Fruit fly (Drosophila melanogaster): ENCODE results near the gene CG17490.

CG17490 gene

DNA sequence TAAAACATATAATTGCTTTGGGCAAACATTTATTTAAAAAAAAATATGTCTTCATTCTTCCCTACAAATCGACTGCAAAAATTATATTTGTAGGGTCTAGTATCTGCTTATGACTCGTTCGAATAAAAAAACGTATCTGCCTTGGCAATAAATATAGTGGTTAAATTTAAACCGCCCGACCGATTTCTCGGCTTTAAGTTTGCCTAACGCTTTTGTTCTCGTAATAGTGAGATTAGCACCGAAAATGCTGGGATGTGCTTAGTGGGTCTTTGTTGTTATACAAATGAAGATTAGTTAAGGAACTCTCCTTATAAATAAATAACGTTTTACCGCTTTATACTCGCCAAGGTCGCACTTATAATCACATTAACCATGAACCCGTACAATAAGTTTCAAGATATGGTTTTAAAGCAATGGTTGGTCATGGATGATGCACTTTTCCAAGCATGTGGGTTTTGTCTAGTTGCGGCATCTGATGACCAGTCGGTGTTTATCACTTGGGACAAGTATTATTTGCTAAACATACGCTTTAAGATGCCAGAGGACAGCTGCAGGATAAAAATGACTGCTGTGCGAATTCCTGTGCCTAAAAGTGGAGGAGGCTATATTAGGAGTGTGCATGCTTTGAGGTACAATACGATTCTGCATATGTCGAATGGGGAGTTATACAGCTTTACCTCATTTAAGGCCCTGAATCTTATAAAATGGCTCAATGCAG lies 631 bp downstream of the CG17490 start (continued):
- TF ChIP-seq Jarid2 (GFP tag; optimal IDR thresholded peaks at IDR 0.05) (no peak), crol (GFP tag; IDR thresholded peaks at IDR 0.05) (no peak), h (optimal IDR thresholded peaks at IDR 0.05) (no peak), Nf-YC (tag; optimal IDR thresholded peaks at IDR 0.05) (no peak), row (GFP tag; IDR thresholded peaks at IDR 0.05) (peak; percentile 70), CG7928 (GFP tag; optimal IDR thresholded peaks at IDR 0.05) (no peak), Ets65A (GFP tag) (peak; percentile 91), kay (GFP tag; optimal IDR thresholded peaks at IDR 0.05) (no peak), CG16779 (GFP tag; IDR thresholded peaks at IDR 0.05) (no peak), CG10959 (GFP tag; IDR thresholded peaks at IDR 0.05) (no peak), MESR4 (GFP tag; optimal IDR thresholded peaks at IDR 0.05) (peak; percentile 76), tio (GFP tag; optimal IDR thresholded peaks at IDR 0.05) (no peak), fu2 (GFP tag; optimal IDR thresholded peaks at IDR 0.05) (no peak), CG2120 (GFP tag; optimal IDR thresholded peaks at IDR 0.05) (no peak), Taf1 (GFP tag; IDR thresholded peaks at IDR 0.05) (no peak), CG15011 (GFP tag; optimal IDR thresholded peaks at IDR 0.05) (no peak), danr (GFP tag; IDR thresholded peaks at IDR 0.05) (no peak), CG15696 (tag; optimal IDR thresholded peaks at IDR 0.05) (no peak), CG9932 (GFP tag; IDR thresholded peaks at IDR 0.05) (no peak), CG6272 (GFP tag; IDR thresholded peaks at IDR 0.05) (no peak), inv (GFP tag; IDR thresholded peaks at IDR 0.05; ENCODE audit: partially characterized antibody) (no peak), NfI (GFP tag; optimal IDR thresholded peaks at IDR 0.05) (no peak), cas (GFP tag; IDR thresholded peaks at IDR 0.05) (no peak), Scr (GFP tag; IDR thresholded peaks at IDR 0.05; ENCODE audit: partially characterized antibody) (no peak), bcd (GFP tag; optimal IDR thresholded peaks at IDR 0.05) (no peak), Opbp (GFP tag; IDR thresholded peaks at IDR 0.05; ENCODE audit: partially characterized antibody) (no peak), CG5953 (GFP tag; IDR thresholded peaks at IDR 0.05) (no peak), Max (GFP tag; optimal IDR thresholded peaks at IDR 0.05) (no peak), MBD-R2 (GFP tag; IDR thresholded peaks at IDR 0.05) (peak; percentile 40), CG12769 (tag; optimal IDR thresholded peaks at IDR 0.05) (no peak), CG7357 (GFP tag; IDR thresholded peaks at IDR 0.05) (peak; percentile 97), Oaz (GFP tag; IDR thresholded peaks at IDR 0.05) (no peak), pfk (GFP tag; optimal IDR thresholded peaks at IDR 0.05) (peak; percentile 71), nmo (GFP tag; optimal IDR thresholded peaks at IDR 0.05) (peak; percentile 41), gfzf (GFP tag; optimal IDR thresholded peaks at IDR 0.05) (peak; percentile 52), CG2116 (GFP tag; optimal IDR thresholded peaks at IDR 0.05) (no peak), CG10366 (GFP tag; IDR thresholded peaks at IDR 0.05) (no peak), CG3407 (GFP tag; optimal IDR thresholded peaks at IDR 0.05) (no peak), mld (GFP tag; IDR thresholded peaks at IDR 0.05; ENCODE audit: partially characterized antibody) (no peak), CG3995 (GFP tag; optimal IDR thresholded peaks at IDR 0.05) (peak; percentile 51), chm (GFP tag; IDR thresholded peaks at IDR 0.05) (no peak), sd (tag; optimal IDR thresholded peaks at IDR 0.05) (no peak), dm (GFP tag; optimal IDR thresholded peaks at IDR 0.05) (no peak), ara (GFP tag; IDR thresholded peaks at IDR 0.05) (no peak), CG30020 (tag; optimal IDR thresholded peaks at IDR 0.05) (peak; percentile 98), Elba2 (GFP tag; optimal IDR thresholded peaks at IDR 0.05) (no peak), CG11723 (GFP tag; optimal IDR thresholded peaks at IDR 0.05) (peak; percentile 89), aop (GFP tag; IDR thresholded peaks at IDR 0.05) (no peak), CG1603 (tag; optimal IDR thresholded peaks at IDR 0.05) (peak; percentile 99), CG11696 (GFP tag; IDR thresholded peaks at IDR 0.05) (no peak), maf-S (GFP tag; optimal IDR thresholded peaks at IDR 0.05) (no peak), Mad (GFP tag; optimal IDR thresholded peaks at IDR 0.05) (no peak)

Data from whole organism, embryonic.